Fruit fly (Drosophila melanogaster): Measurements from ENCODE around the gene CG8745.

The CG8745 gene

DNA sequence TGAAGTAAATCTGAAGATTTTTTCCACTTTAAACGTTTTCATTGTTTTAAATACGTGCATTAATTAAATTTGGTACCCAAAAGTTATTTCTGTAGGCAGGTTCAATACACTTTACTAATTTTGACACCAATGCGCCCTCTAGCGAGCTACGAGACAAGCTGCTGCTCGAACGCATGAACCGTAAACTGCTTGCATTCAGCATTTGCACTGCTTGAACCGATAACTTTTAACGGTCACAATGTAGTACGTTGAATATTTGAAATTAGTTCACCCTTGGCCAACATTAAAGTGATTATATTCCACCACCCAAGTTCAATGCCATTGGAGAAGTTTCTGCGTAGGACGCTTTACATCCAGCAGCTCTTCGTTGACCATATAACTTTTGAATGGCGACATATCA, 21.4 kb downstream of the CG8745 start (continued):
- TF ChIP-seq Bgb (GFP tag; IDR thresholded peaks at IDR 0.05; ENCODE audit: partially characterized antibody) = peak; percentile 67
- peak; percentile 22 for TF ChIP-seq CG33213 (GFP tag; optimal IDR thresholded peaks at IDR 0.05)
- TF ChIP-seq CG18619 (GFP tag; optimal IDR thresholded peaks at IDR 0.05) = no peak
- no peak; the same call in 2 of the 3 replicates for TF ChIP-seq B-H1 (GFP tag; IDR thresholded peaks at IDR 0.05)
- no peak for TF ChIP-seq ATbp (GFP tag; optimal IDR thresholded peaks at IDR 0.05)
- peak; percentile 50; the same call in 1 of the 2 replicates for TF ChIP-seq lmd (GFP tag; IDR thresholded peaks at IDR 0.05)
- TF ChIP-seq Rfx (GFP tag; IDR thresholded peaks at IDR 0.05) = peak; percentile 72; the same call in 1 of the 2 replicates
- peak; percentile 33 for TF ChIP-seq CG9609 (GFP tag; optimal IDR thresholded peaks at IDR 0.05)
- TF ChIP-seq CG5245 (GFP tag; optimal IDR thresholded peaks at IDR 0.05) = peak; percentile 36
- no peak for TF ChIP-seq pan (optimal IDR thresholded peaks at IDR 0.05)
- peak in 1 of 2 experiments; percentile 38 for TF ChIP-seq pan (GFP tag; optimal IDR thresholded peaks at IDR 0.05 in 1 of 2, IDR thresholded peaks at IDR 0.05 in 1 of 2)
- peak; percentile 39 for TF ChIP-seq pnt (GFP tag; optimal IDR thresholded peaks at IDR 0.05)
- peak; percentile 71 for TF ChIP-seq CG4820 (GFP tag; optimal IDR thresholded peaks at IDR 0.05)
- peak; percentile 96 for TF ChIP-seq CTCF (GFP tag; optimal IDR thresholded peaks at IDR 0.05)
- peak; percentile 32 for TF ChIP-seq yki (optimal IDR thresholded peaks at IDR 0.05)
- peak; percentile 12 for TF ChIP-seq slou (GFP tag; optimal IDR thresholded peaks at IDR 0.05)
- peak; percentile 27 for TF ChIP-seq dmrt11E (tag; optimal IDR thresholded peaks at IDR 0.05)
- TF ChIP-seq TFAM (GFP tag; optimal IDR thresholded peaks at IDR 0.05) = no peak
- TF ChIP-seq CG11696 (GFP tag; IDR thresholded peaks at IDR 0.05) = no peak
- peak; percentile 50 for TF ChIP-seq CG10959 (GFP tag; IDR thresholded peaks at IDR 0.05)
- TF ChIP-seq Mrtf (GFP tag; IDR thresholded peaks at IDR 0.05) = peak; percentile 70; the same call in 2 of the 3 replicates
- TF ChIP-seq CG9797 (GFP tag; optimal IDR thresholded peaks at IDR 0.05) = no peak
- TF ChIP-seq CG14667 (GFP tag; IDR thresholded peaks at IDR 0.05) = peak; percentile 29; the same call in 1 of the 2 replicates
- peak; percentile 47 for TF ChIP-seq pum (GFP tag; optimal IDR thresholded peaks at IDR 0.05)
- peak; percentile 53; the same call in 2 of the 3 replicates for TF ChIP-seq knrl (GFP tag; IDR thresholded peaks at IDR 0.05; ENCODE audit: partially characterized antibody)
- TF ChIP-seq CG14860 (GFP tag; IDR thresholded peaks at IDR 0.05; ENCODE audit: partially characterized antibody) = peak; percentile 44; the same call in 1 of the 3 replicates
- TF ChIP-seq Dfd (GFP tag; optimal IDR thresholded peaks at IDR 0.05) = peak in 1 of 2 experiments; percentile 73
- TF ChIP-seq bab2 (GFP tag; optimal IDR thresholded peaks at IDR 0.05) = peak; percentile 17
- no peak for TF ChIP-seq Fer2 (tag; optimal IDR thresholded peaks at IDR 0.05)
- TF ChIP-seq Lhr (GFP tag; optimal IDR thresholded peaks at IDR 0.05) = peak; percentile 73
- no peak for TF ChIP-seq unpg (GFP tag; optimal IDR thresholded peaks at IDR 0.05)
- no peak for TF ChIP-seq Xrp1 (GFP tag; IDR thresholded peaks at IDR 0.05)

DNA sequence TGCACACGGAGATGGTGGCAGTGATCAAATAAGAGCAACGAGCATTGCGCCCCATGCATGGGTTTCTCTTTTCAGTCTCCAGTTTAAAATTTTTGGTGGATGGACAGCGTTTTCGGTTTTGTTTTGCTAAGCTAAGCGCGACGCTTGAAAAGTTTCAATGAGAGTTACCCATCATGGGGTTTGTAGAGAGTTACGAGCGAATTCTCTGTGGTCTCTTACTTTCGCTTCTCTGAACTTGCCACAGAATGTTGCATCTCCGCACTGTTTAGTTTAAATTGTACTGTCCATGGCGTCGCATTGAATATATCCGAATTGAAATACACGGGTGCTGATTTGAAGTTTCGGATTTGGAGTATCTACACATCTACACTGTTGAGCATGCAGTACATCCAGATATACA, 23.3 kb downstream of the CG8745 start, which contains the start of gene Tsp68C:
Tsp68C (plus strand) TSS at position 301 of the 400 bp plus-strand sequence.
- TF ChIP-seq Trl (optimal IDR thresholded peaks at IDR 0.05) (peak in 1 of 2 experiments; percentile 0), Trl (GFP tag; optimal IDR thresholded peaks at IDR 0.05) (no peak), row (GFP tag; IDR thresholded peaks at IDR 0.05) (no peak)

DNA sequence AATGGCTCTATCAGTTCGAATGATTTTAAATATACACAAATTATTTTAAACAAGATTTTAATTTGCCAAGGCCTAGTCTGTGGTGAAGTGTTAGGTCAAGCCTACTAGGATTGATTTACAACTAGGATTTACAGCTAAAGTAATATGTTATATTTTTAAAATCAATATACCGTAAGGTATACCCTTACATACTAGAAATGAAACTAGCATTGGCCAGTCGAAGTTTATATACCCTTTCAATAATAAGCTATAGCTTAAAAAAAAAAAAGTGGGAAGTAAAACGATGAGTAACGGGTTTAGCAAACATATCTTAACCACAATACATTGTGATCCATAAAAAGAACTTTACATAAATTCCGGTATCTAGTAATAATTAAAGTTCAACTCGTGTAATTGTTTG, 23.8 kb downstream of the CG8745 start, which contains the start of gene CG8750:
CG8750 (minus strand) TSS at position 101 of the 400 bp plus-strand sequence.
- TF ChIP-seq ci (GFP tag; IDR thresholded peaks at IDR 0.05) (no peak), D19A (tag; optimal IDR thresholded peaks at IDR 0.05) (peak; percentile 48)

DNA sequence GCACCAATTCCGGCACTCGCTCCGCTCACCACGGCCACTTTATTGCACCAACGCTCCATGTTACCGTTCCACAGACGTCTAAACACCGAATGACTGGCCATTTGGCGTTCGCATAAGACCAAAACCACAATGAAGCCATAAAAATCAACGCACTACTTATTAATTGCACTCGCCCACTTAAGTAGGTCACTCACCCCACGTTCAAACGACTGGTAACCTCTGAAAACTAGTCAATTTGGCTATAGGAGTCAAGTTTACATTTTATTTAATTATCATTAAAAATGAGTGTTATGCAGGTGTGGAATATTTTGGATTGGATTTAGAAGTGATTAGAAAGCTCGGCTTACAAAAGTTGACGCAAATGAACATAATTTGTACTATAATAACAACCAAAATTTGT, 24.6 kb downstream of the CG8745 start, which contains the start of gene CG8757:
CG8757 (minus strand) TSS at position 101 of the 400 bp plus-strand sequence.
- TF ChIP-seq Trl (optimal IDR thresholded peaks at IDR 0.05) (no peak), Trl (GFP tag; optimal IDR thresholded peaks at IDR 0.05) (no peak), HmgD (GFP tag; optimal IDR thresholded peaks at IDR 0.05) (no peak), cas (GFP tag; IDR thresholded peaks at IDR 0.05) (no peak), Bdp1 (GFP tag; optimal IDR thresholded peaks at IDR 0.05) (no peak), bsh (GFP tag; optimal IDR thresholded peaks at IDR 0.05) (no peak), CG12744 (GFP tag; optimal IDR thresholded peaks at IDR 0.05) (no peak), CG6654 (GFP tag; optimal IDR thresholded peaks at IDR 0.05) (no peak), Dad (GFP tag; optimal IDR thresholded peaks at IDR 0.05) (no peak), E2f2 (GFP tag; IDR thresholded peaks at IDR 0.05) (no peak), CG3726 (GFP tag; IDR thresholded peaks at IDR 0.05) (no peak), CG8765 (GFP tag; IDR thresholded peaks at IDR 0.05) (no peak), tgo (GFP tag; IDR thresholded peaks at IDR 0.05) (no peak), CG3847 (GFP tag; IDR thresholded peaks at IDR 0.05) (no peak)

All from whole organism, embryonic.